Fruit fly (Drosophila melanogaster) whole organism, embryonic: ENCODE measurements around the gene SKIP.
A peak's percentile ranks its signal among the peaks of the same experiment; 100 is the strongest.

Source experiments
- Awh ChIP-seq: fragments of 200-800 bp; sonication (Bioruptor generic); IDR thresholded peaks from 2 replicates; pipeline ENCODE4, ENCODE4 v1.3.6; 2022; ENCODE audit warnings: missing biosample characterization, missing genetic modification characterization
- CG14965 ChIP-seq: fragments of 200-800 bp; sonication (Bioruptor generic); optimal IDR thresholded peaks from 2 replicates; lab custom pipeline; 2016; ENCODE audit warnings: missing biosample characterization, missing genetic modification characterization, borderline replicate concordance
- CG15073 ChIP-seq: fragments of 200-800 bp; sonication (Bioruptor generic); optimal IDR thresholded peaks from 2 replicates; lab custom pipeline; 2016; ENCODE audit warnings: missing biosample characterization, missing genetic modification characterization
- CG2116 ChIP-seq: fragments of 200-800 bp; sonication (Bioruptor generic); optimal IDR thresholded peaks from 3 replicates; lab custom pipeline; 2018; ENCODE audit warnings: missing biosample characterization, mild to moderate bottlenecking, missing genetic modification characterization
- CG2129 ChIP-seq: fragments of 200-800 bp; sonication (Bioruptor generic); IDR thresholded peaks from 2 replicates; pipeline ENCODE4 v1.3.6; 2022; ENCODE audit warnings: missing biosample characterization, missing genetic modification characterization; ENCODE audit not compliant: partially characterized antibody
- CG2199 ChIP-seq: fragments of 200-800 bp; sonication (Bioruptor generic); IDR thresholded peaks from 3 replicates; pipeline ENCODE4 v1.3.6; 2022; ENCODE audit warnings: missing biosample characterization, missing genetic modification characterization
- CG32532 ChIP-seq: fragments of 200-800 bp; sonication (Bioruptor generic); IDR thresholded peaks from 2 replicates; pipeline ENCODE4 v1.3.6; 2022; ENCODE audit warnings: missing biosample characterization, missing genetic modification characterization
- CG3726 ChIP-seq: fragments of 200-800 bp; sonication (Bioruptor generic); IDR thresholded peaks from 3 replicates; pipeline ENCODE4, ENCODE4 v1.3.6; 2022; ENCODE audit warnings: missing biosample characterization, missing genetic modification characterization
- CG42726 ChIP-seq: fragments of 200-800 bp; sonication (Bioruptor generic); IDR thresholded peaks from 2 replicates; pipeline ENCODE4 v1.3.6; 2022; ENCODE audit warnings: missing biosample characterization, missing genetic modification characterization; ENCODE audit not compliant: partially characterized antibody
- CG4854 ChIP-seq: fragments of 200-800 bp; sonication (Bioruptor generic); optimal IDR thresholded peaks from 2 replicates; lab custom pipeline; 2016; ENCODE audit warnings: missing biosample characterization, missing genetic modification characterization, inconsistent platforms
- CG5180 ChIP-seq: fragments of 200-800 bp; sonication (Bioruptor generic); optimal IDR thresholded peaks from 3 replicates; lab custom pipeline; 2017; ENCODE audit warnings: missing biosample characterization, missing genetic modification characterization, mild to moderate bottlenecking, moderate library complexity, missing genetic modification reagents
- CG7556 ChIP-seq: fragments of 200-800 bp; sonication (Bioruptor generic); optimal IDR thresholded peaks from 2 replicates; lab custom pipeline; 2017; ENCODE audit warnings: missing biosample characterization, mild to moderate bottlenecking, missing genetic modification characterization
- CG9797 ChIP-seq: fragments of 200-800 bp; sonication (Bioruptor generic); optimal IDR thresholded peaks from 3 replicates; lab custom pipeline; 2018; ENCODE audit warnings: missing biosample characterization, mild to moderate bottlenecking, missing genetic modification characterization
- CG9932 ChIP-seq: fragments of 200-800 bp; sonication (Bioruptor generic); IDR thresholded peaks from 2 replicates; pipeline ENCODE4 v1.3.6; 2022; ENCODE audit warnings: missing biosample characterization, missing genetic modification characterization
- D19A ChIP-seq: fragments of 200-800 bp; optimal IDR thresholded peaks from 3 replicates; lab custom pipeline; 2019; ENCODE audit warnings: missing biosample characterization, mild to moderate bottlenecking, missing genetic modification characterization, moderate library complexity
- Dad ChIP-seq: fragments of 200-800 bp; sonication (Bioruptor generic); optimal IDR thresholded peaks from 3 replicates; lab custom pipeline; 2016; ENCODE audit warnings: missing biosample characterization, missing genetic modification characterization
- Deaf1 ChIP-seq: fragments of 200-800 bp; optimal IDR thresholded peaks from 3 replicates; lab custom pipeline; 2019; ENCODE audit warnings: missing biosample characterization, mild to moderate bottlenecking, missing genetic modification characterization, moderate library complexity
- Dfd ChIP-seq, 2 experiments: fragments of >200 bp; optimal IDR thresholded peaks; 2 replicates each; lab custom pipeline; 2017; ENCODE audit warnings: missing biosample characterization in 2 of 2, missing genetic modification characterization in 2 of 2
- Ets65A ChIP-seq: fragments of 200-800 bp; sonication (Bioruptor generic); peaks from one replicate; lab custom pipeline; 2016; ENCODE audit warnings: missing biosample characterization, missing genetic modification characterization
- Gug ChIP-seq: fragments of 200-800 bp; sonication (Bioruptor generic); IDR thresholded peaks from 4 replicates; pipeline ENCODE4 v1.3.6; 2022; ENCODE audit warnings: missing biosample characterization, missing genetic modification characterization
- HHEX ChIP-seq: fragments of 200-800 bp; sonication (Bioruptor generic); optimal IDR thresholded peaks from 3 replicates; lab custom pipeline; 2017; ENCODE audit warnings: missing biosample characterization, mild to moderate bottlenecking, missing genetic modification characterization, missing genetic modification reagents
- Lhr ChIP-seq: fragments of 200-800 bp; sonication (Bioruptor generic); optimal IDR thresholded peaks from 3 replicates; lab custom pipeline; 2017; ENCODE audit warnings: mild to moderate bottlenecking, missing biosample characterization, missing genetic modification reagents, missing genetic modification characterization
- MBD-R2 ChIP-seq: fragments of 200-800 bp; sonication (Bioruptor generic); IDR thresholded peaks from 2 replicates; pipeline ENCODE4 v1.3.6; 2022; ENCODE audit warnings: missing biosample characterization, missing genetic modification characterization
- Side ChIP-seq: fragments of 200-800 bp; sonication (Bioruptor generic); optimal IDR thresholded peaks from 2 replicates; lab custom pipeline; 2016; ENCODE audit warnings: missing biosample characterization, missing genetic modification characterization
- Ssrp ChIP-seq: fragments of 200-800 bp; sonication (Bioruptor generic); optimal IDR thresholded peaks from 2 replicates; lab custom pipeline; 2018; ENCODE audit warnings: missing biosample characterization, mild to moderate bottlenecking, missing genetic modification characterization, moderate library complexity
- Tbp ChIP-seq: fragments of >200 bp; optimal IDR thresholded peaks from 2 replicates; lab custom pipeline; 2018; ENCODE audit warnings: missing biosample characterization, missing genetic modification characterization
- ase ChIP-seq: fragments of 200-800 bp; sonication (Bioruptor generic); IDR thresholded peaks from 3 replicates; pipeline ENCODE4 v1.3.6; 2022; ENCODE audit warnings: missing biosample characterization, missing genetic modification characterization
- ash1 ChIP-seq: fragments of 200-800 bp; sonication (Bioruptor generic); optimal IDR thresholded peaks from 2 replicates; lab custom pipeline; 2018; ENCODE audit warnings: missing biosample characterization, mild to moderate bottlenecking, missing genetic modification characterization
- az2 ChIP-seq: fragments of 200-800 bp; sonication (Bioruptor generic); optimal IDR thresholded peaks from 3 replicates; lab custom pipeline; 2016; ENCODE audit warnings: missing biosample characterization, missing genetic modification characterization
- btn ChIP-seq: fragments of 200-800 bp; sonication (Bioruptor generic); optimal IDR thresholded peaks from 2 replicates; lab custom pipeline; 2016; ENCODE audit warnings: missing biosample characterization, missing genetic modification characterization
- caup ChIP-seq: fragments of 200-800 bp; sonication (Bioruptor generic); optimal IDR thresholded peaks from 3 replicates; lab custom pipeline; 2017; ENCODE audit warnings: missing biosample characterization, mild to moderate bottlenecking, missing genetic modification characterization, moderate library complexity; ENCODE audit not compliant: severe bottlenecking
- chm ChIP-seq: fragments of 200-800 bp; sonication (Bioruptor generic); IDR thresholded peaks from 2 replicates; pipeline ENCODE4 v1.3.6; 2022; ENCODE audit warnings: missing biosample characterization, missing genetic modification characterization
- dmrt99B ChIP-seq: fragments of 200-800 bp; sonication (Bioruptor generic); optimal IDR thresholded peaks from 2 replicates; lab custom pipeline; 2018; ENCODE audit warnings: missing biosample characterization, mild to moderate bottlenecking, missing genetic modification characterization, moderate library complexity
- grau ChIP-seq: fragments of 200-800 bp; optimal IDR thresholded peaks from 3 replicates; lab custom pipeline; 2019; ENCODE audit warnings: missing biosample characterization, mild to moderate bottlenecking, missing genetic modification characterization, moderate library complexity
- kah ChIP-seq: fragments of 200-800 bp; sonication (Bioruptor generic); optimal IDR thresholded peaks from 2 replicates; lab custom pipeline; 2018; ENCODE audit warnings: missing biosample characterization, mild to moderate bottlenecking, missing genetic modification characterization
- kni ChIP-seq: fragments of 200-800 bp; sonication (Bioruptor generic); optimal IDR thresholded peaks from 3 replicates; lab custom pipeline; 2017; ENCODE audit warnings: mild to moderate bottlenecking, missing biosample characterization, missing genetic modification reagents, missing genetic modification characterization
- lov ChIP-seq, 2 experiments: fragments of 200-800 bp in 1 of 2; fragments of >200 bp in 1 of 2; sonication (Bioruptor generic) in 1 of 2; IDR thresholded peaks in 1 of 2; optimal IDR thresholded peaks in 1 of 2; 2 replicates in 1 of 2; 3 replicates in 1 of 2; pipeline versions ENCODE4 v1.3.6 to Lab custom; 2017 to 2022; ENCODE audit warnings: missing biosample characterization in 1 of 2, missing genetic modification characterization in 1 of 2
- nerfin-1 ChIP-seq: fragments of 200-800 bp; sonication (Bioruptor generic); optimal IDR thresholded peaks from 3 replicates; lab custom pipeline; 2019; ENCODE audit warnings: missing biosample characterization, mild to moderate bottlenecking, missing genetic modification characterization, moderate library complexity
- onecut ChIP-seq: fragments of 200-800 bp; sonication (Bioruptor generic); IDR thresholded peaks from 2 replicates; pipeline ENCODE4 v1.3.6; 2022; ENCODE audit warnings: missing biosample characterization, missing genetic modification characterization
- pzg ChIP-seq: fragments of 200-800 bp; sonication (Bioruptor generic); optimal IDR thresholded peaks from 3 replicates; lab custom pipeline; 2018; ENCODE audit warnings: missing biosample characterization, mild to moderate bottlenecking, missing genetic modification characterization, moderate library complexity
- sens ChIP-seq: fragments of 200-800 bp; sonication (Bioruptor generic); peaks from one replicate; lab custom pipeline; 2016; ENCODE audit warnings: missing biosample characterization, missing genetic modification characterization
- slp2 ChIP-seq: fragments of 200-800 bp; sonication (Bioruptor generic); optimal IDR thresholded peaks from 2 replicates; lab custom pipeline; 2016; ENCODE audit warnings: missing biosample characterization, missing genetic modification characterization
- stwl ChIP-seq: fragments of 200-800 bp; sonication (Bioruptor generic); optimal IDR thresholded peaks from 3 replicates; lab custom pipeline; 2018; ENCODE audit warnings: missing biosample characterization, mild to moderate bottlenecking, missing genetic modification characterization, moderate library complexity
- trem ChIP-seq: fragments of 200-800 bp; optimal IDR thresholded peaks from 3 replicates; lab custom pipeline; 2019; ENCODE audit warnings: missing biosample characterization, mild to moderate bottlenecking, missing genetic modification characterization, moderate library complexity
- twi ChIP-seq: fragments of 200-800 bp; optimal IDR thresholded peaks from 2 replicates; lab custom pipeline; 2019; ENCODE audit warnings: missing biosample characterization, mild to moderate bottlenecking, missing genetic modification characterization, moderate library complexity
- unc-4 ChIP-seq: fragments of 200-800 bp; sonication (Bioruptor generic); IDR thresholded peaks from 2 replicates; pipeline ENCODE4 v1.3.6; 2022; ENCODE audit warnings: missing biosample characterization, missing genetic modification characterization; ENCODE audit not compliant: partially characterized antibody

SKIP gene

DNA sequence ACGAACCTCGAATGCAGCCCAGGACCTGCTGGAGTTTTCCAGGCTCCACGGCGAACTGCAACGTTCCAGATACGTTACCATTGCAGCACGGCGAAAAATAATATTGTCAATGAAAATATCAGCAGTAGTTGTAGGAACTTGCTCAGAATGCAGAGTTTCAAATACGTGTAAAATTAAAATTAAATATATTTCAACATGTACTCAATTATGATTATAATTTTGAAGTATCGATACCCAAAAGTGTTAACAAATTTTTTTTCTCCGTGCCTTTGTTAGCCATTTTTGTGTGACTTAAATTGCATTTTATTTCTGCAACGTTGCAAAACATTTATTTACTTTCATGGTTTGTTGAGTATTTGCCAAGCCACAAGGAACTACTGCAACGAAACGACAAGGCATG is 7.7 kb downstream of the SKIP start:
- TF ChIP-seq Tbp (GFP tag; lab: Kevin White, UChicago): no peak
- no peak for TF ChIP-seq ash1 (GFP tag; lab: Kevin White, UChicago)
- TF ChIP-seq Ets65A (GFP tag; lab: Kevin White, UChicago): no peak
- TF ChIP-seq Dad (GFP tag; lab: Kevin White, UChicago): no peak
- no peak for TF ChIP-seq nerfin-1
- no peak for TF ChIP-seq az2 (GFP tag; lab: Kevin White, UChicago)
- no peak for TF ChIP-seq CG3726 (GFP tag; lab: Robert Waterston, UW)
- no peak for TF ChIP-seq CG7556 (GFP tag; lab: Kevin White, UChicago)
- no peak for TF ChIP-seq lov (optimal IDR thresholded peaks at IDR 0.05; lab: Kevin White, UChicago)
- no peak for TF ChIP-seq lov (GFP tag; IDR thresholded peaks at IDR 0.05; lab: Robert Waterston, UW)
- no peak for TF ChIP-seq CG9797 (GFP tag; lab: Kevin White, UChicago)
- TF ChIP-seq CG5180: no peak
- no peak for TF ChIP-seq ase (GFP tag; lab: Robert Waterston, UW)
- TF ChIP-seq CG2129: no peak
- no peak for TF ChIP-seq kah (GFP tag; lab: Kevin White, UChicago)
- no peak for TF ChIP-seq CG2116
- no peak for TF ChIP-seq caup
- no peak for TF ChIP-seq MBD-R2 (GFP tag; lab: Robert Waterston, UW)

DNA sequence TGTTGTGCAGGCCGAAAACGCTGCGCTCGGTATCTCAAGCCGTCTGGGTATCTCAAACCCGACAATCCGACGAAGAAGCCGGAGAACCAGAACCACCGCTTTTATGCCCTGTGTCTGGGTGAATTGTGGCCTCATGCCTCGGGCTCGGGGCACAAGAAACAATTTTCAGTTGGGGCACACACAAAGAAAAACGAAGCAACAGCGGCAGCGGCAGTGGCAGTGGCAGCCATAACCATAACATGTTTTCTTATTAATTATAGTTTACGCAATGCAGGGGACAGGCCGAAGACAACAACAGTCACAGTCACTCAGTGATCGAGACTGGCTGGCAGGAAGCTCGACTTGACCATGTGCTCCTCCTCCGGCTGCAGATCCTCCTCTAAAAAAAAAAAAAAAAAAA is 8.9 kb downstream of the SKIP start:
- TF ChIP-seq twi (tag; lab: Kevin White, UChicago): peak; percentile 89
- TF ChIP-seq sens (GFP tag; lab: Kevin White, UChicago): peak; percentile 70
- peak; percentile 19 for TF ChIP-seq chm
- no peak for TF ChIP-seq btn (GFP tag; lab: Kevin White, UChicago)
- TF ChIP-seq stwl (tag; lab: Kevin White, UChicago): peak; percentile 7
- peak; percentile 88; the same call in 2 of the 3 replicates for TF ChIP-seq CG2199
- TF ChIP-seq CG15073 (GFP tag; lab: Kevin White, UChicago): no peak
- TF ChIP-seq Awh (GFP tag; lab: Robert Waterston, UW): 0 out of 2 replicates have a peak, but pooled peaks have one; percentile 26
- TF ChIP-seq, all 482 proteins: peak for 6

DNA sequence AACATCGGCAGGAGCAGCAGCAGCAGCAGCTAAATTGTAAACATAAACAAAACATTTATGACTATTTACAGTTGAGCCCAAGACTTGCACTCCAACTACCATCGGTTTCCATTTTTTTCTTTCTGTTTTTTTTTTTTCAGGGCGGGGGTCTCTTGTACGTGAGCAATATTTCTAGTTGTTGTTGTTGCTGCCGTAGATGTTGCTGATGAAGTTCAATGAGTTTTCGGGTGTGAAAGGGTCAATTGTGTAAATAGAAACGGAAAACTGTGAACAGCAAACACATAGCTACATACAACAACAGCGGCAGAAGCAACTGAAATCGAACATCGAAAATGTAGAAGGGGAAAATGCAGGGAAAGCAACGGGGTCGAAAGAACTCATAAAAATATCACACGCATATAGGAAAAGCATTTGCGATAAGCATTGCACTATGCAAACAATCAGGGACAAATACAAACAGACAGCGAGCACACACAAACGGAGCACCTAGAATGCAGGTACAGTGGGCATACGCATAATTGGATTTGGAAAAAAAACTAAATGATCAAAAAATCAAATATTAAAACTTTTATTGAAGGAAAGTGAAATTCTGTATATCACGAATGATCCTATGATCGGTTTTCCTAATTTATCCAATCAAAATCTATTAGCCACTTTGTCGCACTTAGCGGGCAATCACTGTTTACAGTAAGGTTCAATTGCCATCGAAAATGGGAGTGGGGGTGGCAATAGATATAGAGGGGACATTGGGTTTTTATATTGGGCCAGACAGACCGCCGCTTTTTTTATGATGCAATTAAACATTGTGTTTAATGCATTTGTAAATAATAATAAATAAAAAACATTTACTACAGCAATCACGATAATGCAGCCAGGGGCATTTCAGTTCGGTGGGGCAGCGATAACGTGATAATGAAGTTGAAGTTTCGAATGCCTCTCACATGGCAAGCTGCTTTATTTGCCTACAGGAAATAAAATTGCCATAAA is 12.1 kb downstream of the SKIP start:
- peak; percentile 56 for TF ChIP-seq Side (GFP tag; lab: Kevin White, UChicago)
- no peak for TF ChIP-seq CG9932 (GFP tag; lab: Robert Waterston, UW)
- peak; percentile 76 for TF ChIP-seq D19A (tag; lab: Kevin White, UChicago)
- peak; percentile 79; the same call in 3 of the 4 replicates for TF ChIP-seq Gug (GFP tag; lab: Robert Waterston, UW)
- no peak for TF ChIP-seq pzg (GFP tag; lab: Kevin White, UChicago)
- TF ChIP-seq kni (GFP tag; lab: Kevin White, UChicago): peak; percentile 86
- peak; percentile 55 for TF ChIP-seq slp2 (GFP tag; lab: Kevin White, UChicago)
- TF ChIP-seq grau: peak; percentile 98
- peak; percentile 28 for TF ChIP-seq CG14965 (GFP tag; lab: Kevin White, UChicago)
- peak; percentile 70 for TF ChIP-seq onecut (GFP tag; lab: Robert Waterston, UW)
- peak; percentile 67 for TF ChIP-seq HHEX (GFP tag; lab: Kevin White, UChicago)
- peak; percentile 40 for TF ChIP-seq Lhr
- TF ChIP-seq CG32532 (GFP tag; lab: Robert Waterston, UW): peak; percentile 47; the same call in 1 of the 2 replicates
- peak; percentile 20 for TF ChIP-seq Deaf1
- TF ChIP-seq Dfd (GFP tag; optimal IDR thresholded peaks at IDR 0.05; lab: Kevin White, UChicago): no peak
- peak; percentile 59 for TF ChIP-seq CG4854 (GFP tag; lab: Kevin White, UChicago)
- TF ChIP-seq CG42726: no peak
- TF ChIP-seq caup: peak; percentile 23
- TF ChIP-seq trem (tag; lab: Kevin White, UChicago): peak; percentile 72
- TF ChIP-seq Ssrp (tag; lab: Kevin White, UChicago): peak; percentile 75
- no peak for TF ChIP-seq unc-4 (GFP tag; lab: Robert Waterston, UW)
- peak; percentile 91 for TF ChIP-seq dmrt99B (tag; lab: Kevin White, UChicago)
